Worm (Caenorhabditis elegans): Measurements from ENCODE around the gene E01B7.2.

DNA sequence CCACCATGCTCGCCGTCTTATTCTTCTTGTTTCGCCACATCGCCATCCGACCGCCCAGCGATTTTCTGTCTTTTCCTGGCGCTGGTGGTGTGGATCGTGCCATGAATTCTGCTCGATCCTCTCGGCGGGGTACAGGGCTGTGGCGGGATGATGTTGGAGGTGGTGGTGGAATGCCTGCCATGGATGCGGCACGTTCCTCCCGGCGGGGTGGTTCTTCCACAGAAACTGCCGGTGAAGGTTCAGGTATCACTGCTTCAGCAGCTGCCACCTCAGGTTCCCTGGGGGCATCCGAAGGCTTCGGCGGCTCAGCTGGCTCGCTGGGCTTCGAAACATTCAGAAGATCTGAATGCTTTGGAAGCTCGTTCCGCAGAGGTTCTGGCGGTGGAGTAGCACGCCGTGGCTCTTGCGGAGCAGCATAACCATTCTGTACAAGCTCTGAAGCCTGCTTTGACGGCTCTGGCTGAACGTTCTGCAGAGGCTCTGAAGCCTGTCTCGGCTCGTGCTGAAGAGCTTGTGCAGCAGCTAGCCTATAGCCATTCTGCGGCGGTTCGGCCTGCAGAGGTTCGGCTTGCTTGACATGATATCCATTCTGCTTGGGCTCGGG, 23.4 kb downstream of the E01B7.2 start:
- no peak for TF ChIP-seq fos-1 (tag; optimal IDR thresholded peaks at IDR 0.05)
- no peak for TF ChIP-seq ZK546.5 (tag; optimal IDR thresholded peaks at IDR 0.05)
- TF ChIP-seq pha-4 (tag; optimal IDR thresholded peaks at IDR 0.05): no peak
- TF ChIP-seq ztf-11 (tag; optimal IDR thresholded peaks at IDR 0.05): no peak
- TF ChIP-seq egl-27 (tag; optimal IDR thresholded peaks at IDR 0.05): no peak
- TF ChIP-seq mdl-1 (tag; optimal IDR thresholded peaks at IDR 0.05): no peak
- no peak for TF ChIP-seq snpc-4 (tag; optimal IDR thresholded peaks at IDR 0.05)
- TF ChIP-seq zag-1 (tag; optimal IDR thresholded peaks at IDR 0.05): no peak
- no peak for TF ChIP-seq unc-62 (GFP tag; optimal IDR thresholded peaks at IDR 0.05)
- TF ChIP-seq pqm-1 (tag; optimal IDR thresholded peaks at IDR 0.05): no peak
- TF ChIP-seq ceh-16 (tag; optimal IDR thresholded peaks at IDR 0.05): no peak
- no peak for TF ChIP-seq lin-39 (tag; optimal IDR thresholded peaks at IDR 0.05)
- no peak for TF ChIP-seq nfya-1 (tag; optimal IDR thresholded peaks at IDR 0.05; ENCODE audit: insufficient read depth)
- TF ChIP-seq tbx-2 (tag; optimal IDR thresholded peaks at IDR 0.05): no peak
